Fruit fly (Drosophila melanogaster): Measurements from ENCODE around the gene mus304.
A peak's percentile ranks its signal among the peaks of the same experiment; 100 is the strongest.

The mus304 gene

DNA sequence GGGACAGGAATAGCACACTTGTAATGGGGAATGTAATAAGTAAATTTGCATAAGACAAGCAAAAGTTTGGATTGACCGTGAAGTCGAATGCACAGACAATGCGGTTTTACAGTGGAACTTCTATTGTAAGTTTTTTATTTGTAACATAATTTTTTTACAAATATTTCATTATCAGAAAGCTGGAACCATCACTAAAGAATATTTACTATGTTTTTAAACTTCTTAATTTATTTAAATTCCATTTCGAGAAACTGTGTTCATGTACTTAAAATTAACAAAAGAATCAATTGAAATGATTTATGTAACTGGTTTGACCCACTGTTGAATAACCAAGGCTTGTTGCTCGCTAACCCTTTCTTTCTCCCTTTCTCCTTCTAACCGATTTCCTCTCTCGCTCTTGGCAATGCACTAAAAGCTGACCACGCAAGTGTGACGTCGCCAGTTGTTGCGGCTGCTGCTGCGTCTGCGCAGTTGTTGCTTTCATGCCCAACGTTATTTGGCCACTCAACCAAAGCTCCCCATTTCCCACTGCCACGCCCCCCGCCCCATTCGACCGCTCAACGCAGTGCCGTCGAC, 8.1 kb upstream of the mus304 start (continued):
- TF ChIP-seq Ets21C (GFP tag; optimal IDR thresholded peaks at IDR 0.05) (peak; percentile 34), Eip78C (GFP tag) (peak; percentile 85), CG7368 (GFP tag; optimal IDR thresholded peaks at IDR 0.05) (no peak), CG11902 (GFP tag; optimal IDR thresholded peaks at IDR 0.05) (no peak), Ets96B (tag; optimal IDR thresholded peaks at IDR 0.05) (peak; percentile 6), lz (GFP tag; optimal IDR thresholded peaks at IDR 0.05) (peak; percentile 50), CG6854 (GFP tag; optimal IDR thresholded peaks at IDR 0.05) (peak; percentile 14), CG8119 (GFP tag; IDR thresholded peaks at IDR 0.05) (peak; percentile 46; the same call in 1 of the 3 replicates), dac (GFP tag; optimal IDR thresholded peaks at IDR 0.05) (no peak), CG32006 (GFP tag; optimal IDR thresholded peaks at IDR 0.05) (peak; percentile 11), acj6 (GFP tag; optimal IDR thresholded peaks at IDR 0.05) (peak; percentile 54), CG34406 (GFP tag; optimal IDR thresholded peaks at IDR 0.05) (peak; percentile 8), CG16779 (tag; optimal IDR thresholded peaks at IDR 0.05) (no peak), CG4318 (GFP tag; optimal IDR thresholded peaks at IDR 0.05) (no peak), Eip93F (GFP tag; optimal IDR thresholded peaks at IDR 0.05) (no peak), OdsH (GFP tag; optimal IDR thresholded peaks at IDR 0.05) (peak; percentile 9), CG8632 (GFP tag; optimal IDR thresholded peaks at IDR 0.05) (no peak), Hr4 (GFP tag; optimal IDR thresholded peaks at IDR 0.05) (peak; percentile 20), net (GFP tag; optimal IDR thresholded peaks at IDR 0.05) (peak; percentile 1), fd59A (GFP tag; optimal IDR thresholded peaks at IDR 0.05) (no peak), Met (GFP tag; optimal IDR thresholded peaks at IDR 0.05) (peak; percentile 59), pdm3 (GFP tag; optimal IDR thresholded peaks at IDR 0.05) (peak; percentile 26), svp (GFP tag) (peak; percentile 79)

dm6 chr3L:18102161-18102565, 7.5 kb upstream of the mus304 start:
- TF ChIP-seq vri (GFP tag; optimal IDR thresholded peaks at IDR 0.05) (no peak), Ets21C (GFP tag; optimal IDR thresholded peaks at IDR 0.05) (no peak), Hr4 (GFP tag; optimal IDR thresholded peaks at IDR 0.05) (no peak), esn (GFP tag; optimal IDR thresholded peaks at IDR 0.05) (peak; percentile 23), CG8119 (GFP tag; IDR thresholded peaks at IDR 0.05) (0 out of 3 replicates have a peak, but pooled peaks have one; percentile 22), cyc (GFP tag; optimal IDR thresholded peaks at IDR 0.05) (no peak), eg (GFP tag; IDR thresholded peaks at IDR 0.05) (no peak), CG11762 (GFP tag; optimal IDR thresholded peaks at IDR 0.05; ENCODE audit: insufficient read depth) (no peak), Met (GFP tag; optimal IDR thresholded peaks at IDR 0.05) (peak; percentile 31), fd59A (GFP tag; optimal IDR thresholded peaks at IDR 0.05) (no peak), CG31627 (GFP tag; optimal IDR thresholded peaks at IDR 0.05) (no peak), CG3919 (GFP tag; optimal IDR thresholded peaks at IDR 0.05) (no peak), CG8632 (GFP tag; optimal IDR thresholded peaks at IDR 0.05) (peak; percentile 7), OdsH (GFP tag; optimal IDR thresholded peaks at IDR 0.05) (peak; percentile 7), Sox14 (GFP tag; optimal IDR thresholded peaks at IDR 0.05) (no peak), Eip78C (GFP tag) (peak; percentile 33), CG15336 (GFP tag; IDR thresholded peaks at IDR 0.05) (peak; percentile 36; the same call in 1 of the 2 replicates), Hr38 (GFP tag; optimal IDR thresholded peaks at IDR 0.05) (no peak), CG3032 (tag; optimal IDR thresholded peaks at IDR 0.05) (no peak), CG34406 (GFP tag; optimal IDR thresholded peaks at IDR 0.05) (no peak), Blimp-1 (GFP tag; optimal IDR thresholded peaks at IDR 0.05) (peak; percentile 71), dac (GFP tag; optimal IDR thresholded peaks at IDR 0.05) (no peak), ss (GFP tag; optimal IDR thresholded peaks at IDR 0.05) (no peak), Eip93F (GFP tag; optimal IDR thresholded peaks at IDR 0.05) (no peak), Sox102F (GFP tag; optimal IDR thresholded peaks at IDR 0.05) (peak; percentile 11)

DNA sequence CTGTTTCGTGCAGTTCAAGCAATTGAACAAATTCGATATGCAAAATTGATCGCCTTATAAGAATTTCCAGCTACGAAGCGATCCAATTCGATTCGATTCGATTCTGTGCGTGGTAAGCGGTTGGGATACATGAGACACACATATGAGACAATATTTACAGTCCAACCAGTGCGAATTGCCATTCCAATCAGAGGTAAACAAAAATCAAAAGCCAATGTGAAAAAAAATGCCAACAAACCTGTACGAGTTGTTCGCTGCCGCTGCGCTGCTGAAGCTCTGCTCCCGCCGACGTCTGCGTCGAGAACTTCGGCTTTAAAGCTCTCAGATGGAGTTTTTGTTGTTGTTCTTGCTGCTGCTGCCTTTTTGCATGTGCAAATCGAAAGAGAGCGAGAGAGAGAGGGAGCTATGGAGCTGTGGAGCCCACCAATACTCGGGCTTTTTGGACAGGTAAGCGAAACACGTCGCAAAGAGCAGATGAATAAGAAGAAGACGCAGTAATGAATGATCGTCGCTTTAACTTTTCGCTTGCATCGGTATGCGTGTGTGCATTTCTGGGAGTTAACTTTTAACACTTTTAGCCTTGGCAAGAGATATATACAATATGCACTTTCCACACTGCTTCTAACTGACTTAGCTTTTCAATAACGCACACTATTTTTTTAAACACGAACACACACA, 4.1 kb upstream of the mus304 start:
- peak; percentile 51; the same call in 2 of the 3 replicates for TF ChIP-seq CG6163 (GFP tag; IDR thresholded peaks at IDR 0.05)
- TF ChIP-seq fkh (GFP tag; optimal IDR thresholded peaks at IDR 0.05) = peak; percentile 17
- peak; percentile 14 for TF ChIP-seq CG6808 (GFP tag; optimal IDR thresholded peaks at IDR 0.05)
- no peak for TF ChIP-seq Hr4 (GFP tag; optimal IDR thresholded peaks at IDR 0.05)
- TF ChIP-seq ss (GFP tag; optimal IDR thresholded peaks at IDR 0.05) = peak in 1 of 2 experiments; percentile 35
- no peak for TF ChIP-seq CG3032 (tag; optimal IDR thresholded peaks at IDR 0.05)
